Worm (Caenorhabditis elegans) whole organism, L1 larva: ENCODE results near the gene mes-6.

Experiments
- C34B4.2 ChIP-seq: sonication (generic microtip); optimal IDR thresholded peaks from 2 replicates; lab custom pipeline; 2017; ENCODE audit warnings: mild to moderate bottlenecking, missing genetic modification characterization, missing compliant biosample characterization
- blmp-1 ChIP-seq: fragments of 150-350 bp; optimal IDR thresholded peaks from 2 replicates; lab custom pipeline; 2014; ENCODE audit warnings: missing biosample characterization, missing genetic modification characterization
- ceh-88 ChIP-seq: fragments of 200-800 bp; sonication (Bioruptor generic); IDR thresholded peaks from 2 replicates; pipeline ENCODE4 v1.3.6; 2022; ENCODE audit warnings: missing genetic modification characterization, missing compliant biosample characterization
- efl-1 ChIP-seq, 4 experiments: fragments of 150-350 bp; optimal IDR thresholded peaks in 3 of 4; peaks in 1 of 4; 1 replicate in 1 of 4; 2 replicates in 3 of 4; lab custom pipeline; 2014; ENCODE audit warnings: missing biosample characterization in 2 of 4, missing genetic modification characterization in 2 of 4, missing genetic modification reagents in 2 of 4
- egl-27 ChIP-seq, 2 experiments: fragments of 150-350 bp in 1 of 2; sonication (generic microtip); optimal IDR thresholded peaks; 3 replicates each; lab custom pipeline; 2017 to 2018; ENCODE audit warnings: missing biosample characterization in 2 of 2, missing genetic modification characterization in 2 of 2, missing genetic modification reagents in 2 of 2
- elt-3 ChIP-seq, 6 experiments: fragments of 150-350 bp in 1 of 6; sonication (generic microtip); optimal IDR thresholded peaks; 2 replicates each; lab custom pipeline; 2017 to 2018; ENCODE audit warnings: missing biosample characterization in 6 of 6, missing genetic modification characterization in 6 of 6, inconsistent platforms in 1 of 6
- hlh-17 ChIP-seq: fragments of 200-800 bp; sonication (Bioruptor generic); optimal IDR thresholded peaks from 2 replicates; lab custom pipeline; 2018; ENCODE audit warnings: missing genetic modification characterization, mild to moderate bottlenecking, missing compliant biosample characterization, moderate library complexity, borderline replicate concordance
- hlh-4 ChIP-seq: sonication (generic microtip); optimal IDR thresholded peaks from 2 replicates; lab custom pipeline; 2016; ENCODE audit warnings: mild to moderate bottlenecking, missing genetic modification characterization, missing compliant biosample characterization
- jun-1 ChIP-seq: fragments of 150-350 bp; optimal IDR thresholded peaks from 2 replicates; lab custom pipeline; 2014; ENCODE audit warnings: missing biosample characterization, missing genetic modification reagents, missing genetic modification characterization
- lin-14 ChIP-seq: fragments of 200-800 bp; sonication (Bioruptor generic); optimal IDR thresholded peaks from 2 replicates; lab custom pipeline; 2018; ENCODE audit warnings: mild to moderate bottlenecking, missing genetic modification characterization, moderate library complexity, missing compliant biosample characterization
- lin-15B ChIP-seq: fragments of 150-350 bp; sonication (generic microtip); optimal IDR thresholded peaks from 3 replicates; lab custom pipeline; 2014; ENCODE audit warnings: missing biosample characterization, missing genetic modification characterization
- lin-35 ChIP-seq, 2 experiments: fragments of 150-350 bp; optimal IDR thresholded peaks; 2 replicates each; lab custom pipeline; 2014; ENCODE audit warnings: missing biosample characterization in 2 of 2, missing genetic modification characterization in 2 of 2, missing genetic modification reagents in 2 of 2
- lin-39 ChIP-seq: fragments of 150-350 bp; optimal IDR thresholded peaks from 2 replicates; lab custom pipeline; 2014; ENCODE audit warnings: missing biosample characterization, missing genetic modification reagents, missing genetic modification characterization
- lir-3 ChIP-seq: sonication (generic microtip); optimal IDR thresholded peaks from 2 replicates; lab custom pipeline; 2016; ENCODE audit warnings: mild to moderate bottlenecking, missing genetic modification characterization, moderate library complexity, missing compliant biosample characterization; ENCODE audit not compliant: poor library complexity
- mab-9 ChIP-seq: fragments of 200-800 bp; sonication (Bioruptor generic); IDR thresholded peaks from 2 replicates; pipeline ENCODE4 v1.3.6; 2022; ENCODE audit warnings: missing genetic modification reagents, missing genetic modification characterization, missing compliant biosample characterization
- mdl-1 ChIP-seq, 2 experiments: fragments of 150-350 bp; optimal IDR thresholded peaks; 2 replicates each; lab custom pipeline; 2014 to 2017; ENCODE audit warnings: missing biosample characterization in 2 of 2, missing genetic modification characterization in 2 of 2, inconsistent platforms in 1 of 2
- nhr-11 ChIP-seq: fragments of 150-350 bp; optimal IDR thresholded peaks from 2 replicates; lab custom pipeline; 2014; ENCODE audit warnings: missing biosample characterization, missing genetic modification characterization
- nhr-19 ChIP-seq: fragments of 200-800 bp; sonication (Bioruptor generic); conservative IDR thresholded peaks from 2 replicates; pipeline ENCODE4 v1.3.6; 2022; ENCODE audit warnings: missing genetic modification characterization, missing compliant biosample characterization
- nhr-20 ChIP-seq: sonication (generic microtip); optimal IDR thresholded peaks from 2 replicates; lab custom pipeline; 2016; ENCODE audit warnings: mild to moderate bottlenecking, missing genetic modification characterization, missing compliant biosample characterization
- nhr-237 ChIP-seq: fragments of 150-350 bp; optimal IDR thresholded peaks from 2 replicates; lab custom pipeline; 2014; ENCODE audit warnings: missing biosample characterization, missing genetic modification characterization
- nhr-28 ChIP-seq: fragments of 150-350 bp; optimal IDR thresholded peaks from 2 replicates; lab custom pipeline; 2014; ENCODE audit warnings: missing biosample characterization, missing genetic modification characterization
- nhr-47 ChIP-seq: sonication (generic microtip); optimal IDR thresholded peaks from 2 replicates; lab custom pipeline; 2016; ENCODE audit warnings: mild to moderate bottlenecking, missing genetic modification characterization, moderate library complexity, missing compliant biosample characterization
- nhr-71 ChIP-seq: sonication (generic microtip); optimal IDR thresholded peaks from 2 replicates; lab custom pipeline; 2016; ENCODE audit warnings: mild to moderate bottlenecking, missing genetic modification characterization, moderate library complexity, missing compliant biosample characterization
- nhr-76 ChIP-seq: sonication (generic microtip); optimal IDR thresholded peaks from 2 replicates; lab custom pipeline; 2017; ENCODE audit warnings: missing biosample characterization, missing genetic modification characterization
- nhr-85 ChIP-seq: sonication (generic microtip); peaks from one replicate; lab custom pipeline; 2016; ENCODE audit warnings: missing genetic modification characterization, inconsistent platforms, missing compliant biosample characterization
- pag-3 ChIP-seq: sonication (generic microtip); optimal IDR thresholded peaks from 2 replicates; lab custom pipeline; 2017; ENCODE audit warnings: missing genetic modification characterization, mild to moderate bottlenecking, missing compliant biosample characterization, antibody characterized with exemption, borderline replicate concordance; ENCODE audit not compliant: insufficient read depth
- snu-23 ChIP-seq: sonication (generic microtip); optimal IDR thresholded peaks from 2 replicates; lab custom pipeline; 2016; ENCODE audit warnings: missing genetic modification characterization, missing compliant biosample characterization
- sup-37 ChIP-seq: fragments of 200-800 bp; sonication (Bioruptor generic); optimal IDR thresholded peaks from 2 replicates; lab custom pipeline; 2018; ENCODE audit warnings: mild to moderate bottlenecking, missing genetic modification characterization, missing compliant biosample characterization
- tbx-2 ChIP-seq: sonication (generic microtip); optimal IDR thresholded peaks from 2 replicates; lab custom pipeline; 2016; ENCODE audit warnings: missing genetic modification characterization, missing compliant biosample characterization
- vab-15 ChIP-seq: sonication (generic microtip); optimal IDR thresholded peaks from 2 replicates; lab custom pipeline; 2017; ENCODE audit warnings: missing genotype, mild to moderate bottlenecking, missing genetic modification characterization, missing compliant biosample characterization
- xbp-1 ChIP-seq: sonication (generic microtip); optimal IDR thresholded peaks from 2 replicates; lab custom pipeline; 2016; ENCODE audit warnings: missing genetic modification characterization, missing compliant biosample characterization
- ztf-11 ChIP-seq, 2 experiments: sonication (generic microtip); optimal IDR thresholded peaks; 2 replicates each; lab custom pipeline; 2016 to 2017; ENCODE audit warnings: missing genetic modification characterization in 2 of 2, missing biosample characterization in 1 of 2, missing compliant biosample characterization in 1 of 2
- ztf-4 ChIP-seq: fragments of 150-350 bp; optimal IDR thresholded peaks from 2 replicates; lab custom pipeline; 2014; ENCODE audit warnings: missing biosample characterization, missing genetic modification characterization

The mes-6 gene

DNA sequence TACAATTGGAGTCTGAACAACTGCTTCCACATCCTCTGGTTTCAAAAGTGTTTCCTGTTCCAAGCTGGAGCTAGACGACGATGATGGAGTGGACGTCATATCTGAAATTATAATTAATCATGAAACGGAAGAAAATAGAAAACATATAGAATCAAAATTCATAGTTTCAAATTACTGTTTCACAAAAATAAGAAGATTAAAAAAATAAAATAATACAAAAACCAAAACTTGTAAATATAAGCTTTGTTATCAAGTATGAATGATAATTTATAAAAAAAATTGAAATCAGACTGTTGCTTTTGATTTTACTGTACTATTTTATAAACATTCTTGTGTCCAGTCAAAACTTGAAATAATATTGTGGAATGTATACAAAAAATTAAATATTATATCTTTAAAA, 47.4 kb upstream of the mes-6 start, which contains the start of gene str-176:
Gene str-176 (minus strand): TSS at position 101 of the 400 bp plus-strand sequence.
- TF ChIP-seq ztf-11 (tag; optimal IDR thresholded peaks at IDR 0.05; lab: Kevin White, UChicago) (no peak), nhr-28 (tag; lab: Kevin White, UChicago) (no peak), lin-39 (tag; lab: Kevin White, UChicago) (no peak), ztf-4 (tag; lab: Kevin White, UChicago) (no peak), hlh-4 (tag; lab: Kevin White, UChicago) (no peak), hlh-17 (GFP tag; lab: Kevin White, UChicago) (no peak), pag-3 (tag; lab: Kevin White, UChicago) (no peak), lir-3 (no peak), xbp-1 (tag; lab: Kevin White, UChicago) (no peak), egl-27 (tag; optimal IDR thresholded peaks at IDR 0.05; lab: Kevin White, UChicago) (no peak)

DNA sequence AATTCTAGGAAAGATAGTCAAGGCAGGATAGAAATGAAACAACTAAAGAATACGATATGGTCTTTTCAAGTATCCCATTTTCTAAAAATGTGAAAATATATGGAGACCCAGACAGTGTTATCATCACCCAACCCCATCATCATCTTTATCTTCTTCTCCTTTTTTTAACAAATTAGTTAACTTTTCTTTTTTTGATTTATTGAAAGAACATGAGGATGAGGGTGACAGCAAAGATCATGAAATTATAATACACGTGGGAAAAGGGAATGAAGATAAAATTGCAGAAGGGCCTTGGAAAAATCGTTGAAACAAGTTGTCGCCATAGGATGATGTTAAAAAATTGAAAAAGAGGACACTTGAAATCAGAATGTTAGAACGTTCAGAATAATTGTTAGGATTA, 46.9 kb upstream of the mes-6 start:
- TF ChIP-seq nhr-47 (tag; lab: Kevin White, UChicago) (no peak), lin-14 (GFP tag; lab: Kevin White, UChicago) (peak; percentile 55), nhr-20 (tag; lab: Kevin White, UChicago) (peak; percentile 57), blmp-1 (tag; lab: Kevin White, UChicago) (peak; percentile 33), lin-35 (GFP tag; optimal IDR thresholded peaks at IDR 0.05; lab: Kevin White, UChicago) (peak in 1 of 2 experiments; percentile 34), elt-3 (tag; optimal IDR thresholded peaks at IDR 0.05; lab: Kevin White, UChicago) (peak in 4 of 6 experiments; percentile 60 to 86 (median 68)), nhr-71 (tag; lab: Kevin White, UChicago) (peak; percentile 49), nhr-85 (tag; lab: Kevin White, UChicago) (peak; percentile 82), snu-23 (GFP tag; lab: Kevin White, UChicago) (peak; percentile 26), ceh-88 (GFP tag; lab: Robert Waterston, UW) (no peak), tbx-2 (tag; lab: Kevin White, UChicago) (peak; percentile 3), nhr-237 (tag; lab: Kevin White, UChicago) (no peak), mab-9 (no peak), nhr-19 (peak; percentile 30)

DNA sequence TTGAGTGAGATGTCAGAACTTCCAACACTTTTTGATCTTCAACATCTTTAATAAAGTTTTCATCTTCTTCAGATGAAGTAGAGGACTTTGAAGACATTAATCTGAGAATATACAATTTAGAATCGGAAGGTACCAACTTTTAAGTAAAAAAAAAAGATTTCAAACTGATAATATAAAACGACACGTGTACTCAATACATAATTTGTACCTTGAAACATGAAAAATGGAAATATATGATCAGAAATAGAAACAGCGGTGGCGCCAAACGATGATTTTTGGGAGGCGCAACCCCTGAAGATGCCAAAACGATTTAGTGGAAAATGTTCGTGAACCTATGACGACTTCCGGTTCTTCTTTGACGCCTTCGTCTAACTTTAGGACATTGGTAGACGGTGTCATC, 38.6 kb upstream of the mes-6 start, which contains the start of gene oat-1:
Gene oat-1 (minus strand): TSS at position 101 of the 400 bp plus-strand sequence.
- no peak for TF ChIP-seq C34B4.2
- no peak for TF ChIP-seq lir-3
- TF ChIP-seq blmp-1 (tag; lab: Kevin White, UChicago): no peak

DNA sequence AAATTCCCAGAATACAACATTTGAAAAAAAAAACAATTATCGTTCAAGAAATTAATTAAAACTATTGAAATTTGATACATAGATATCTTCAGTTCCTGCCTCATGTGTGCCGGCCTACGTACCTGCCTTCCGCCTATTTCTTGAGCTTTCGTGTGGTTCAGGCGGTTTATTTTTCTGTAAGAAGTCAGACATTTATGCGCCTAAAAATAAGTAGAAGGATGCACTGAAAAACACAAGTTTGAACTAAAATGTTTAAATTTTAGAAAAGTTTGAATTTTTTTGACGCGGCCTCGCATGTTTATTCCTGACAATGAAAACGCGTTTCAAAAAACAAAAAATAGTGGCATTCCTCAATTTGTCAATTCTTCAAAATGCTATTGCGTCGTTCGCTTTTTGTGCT, 37.3 kb upstream of the mes-6 start, which contains the start of gene C28C12.11:
Gene C28C12.11 (plus strand): TSS at position 301 of the 400 bp plus-strand sequence.
- TF ChIP-seq sup-37 (no peak), nhr-11 (no peak), lin-15B (tag; lab: Kevin White, UChicago) (no peak), efl-1 (optimal IDR thresholded peaks at IDR 0.05; lab: Kevin White, UChicago) (no peak), efl-1 (GFP tag; optimal IDR thresholded peaks at IDR 0.05 in 1 of 2; lab: Kevin White, UChicago) (no peak), nhr-76 (tag; lab: Kevin White, UChicago) (no peak), nhr-85 (tag; lab: Kevin White, UChicago) (no peak), jun-1 (tag; lab: Kevin White, UChicago) (no peak), mdl-1 (tag; optimal IDR thresholded peaks at IDR 0.05; lab: Kevin White, UChicago) (no peak), vab-15 (no peak), tbx-2 (tag; lab: Kevin White, UChicago) (no peak)
